Fruit fly (Drosophila melanogaster) whole organism, embryonic: ENCODE measurements around the gene CG18262.

ENCODE experiments used
- B-H2 ChIP-seq: fragments of 200-800 bp; sonication (Bioruptor generic); optimal IDR thresholded peaks from 2 replicates; lab custom pipeline; 2018; ENCODE audit warnings: missing biosample characterization, mild to moderate bottlenecking, missing genetic modification characterization
- CG11093 ChIP-seq: fragments of 200-800 bp; sonication (Bioruptor generic); IDR thresholded peaks from 3 replicates; pipeline ENCODE4 v1.3.6; 2022; ENCODE audit warnings: missing biosample characterization, missing genetic modification characterization
- CG12155 ChIP-seq: fragments of 200-800 bp; sonication (Bioruptor generic); optimal IDR thresholded peaks from 3 replicates; lab custom pipeline; 2016; ENCODE audit warnings: missing biosample characterization, missing genetic modification characterization
- CG12299 ChIP-seq: fragments of 200-800 bp; sonication (Bioruptor generic); optimal IDR thresholded peaks from 2 replicates; lab custom pipeline; 2018; ENCODE audit warnings: missing biosample characterization, mild to moderate bottlenecking, missing genetic modification characterization
- CG13424 ChIP-seq: fragments of 200-800 bp; sonication (Bioruptor generic); optimal IDR thresholded peaks from 2 replicates; lab custom pipeline; 2019; ENCODE audit warnings: missing biosample characterization, mild to moderate bottlenecking, missing genetic modification characterization, moderate library complexity
- CG13624 ChIP-seq: fragments of 200-800 bp; sonication (Bioruptor generic); optimal IDR thresholded peaks from 2 replicates; lab custom pipeline; 2016; ENCODE audit warnings: missing biosample characterization, missing genetic modification characterization
- CG14860 ChIP-seq: fragments of 200-800 bp; sonication (Bioruptor generic); IDR thresholded peaks from 3 replicates; pipeline ENCODE4 v1.3.6; 2022; ENCODE audit warnings: missing biosample characterization, missing genetic modification characterization; ENCODE audit not compliant: partially characterized antibody
- CG15073 ChIP-seq: fragments of 200-800 bp; sonication (Bioruptor generic); optimal IDR thresholded peaks from 2 replicates; lab custom pipeline; 2016; ENCODE audit warnings: missing biosample characterization, missing genetic modification characterization
- CG30431 ChIP-seq: fragments of 200-800 bp; sonication (Bioruptor generic); optimal IDR thresholded peaks from 2 replicates; lab custom pipeline; 2017; ENCODE audit warnings: missing biosample characterization, missing genetic modification characterization
- CG31441 ChIP-seq: fragments of 200-800 bp; sonication (Bioruptor generic); IDR thresholded peaks from 2 replicates; pipeline ENCODE4 v1.3.6; 2022; ENCODE audit warnings: missing biosample characterization, missing genetic modification characterization
- CG3726 ChIP-seq: fragments of 200-800 bp; sonication (Bioruptor generic); IDR thresholded peaks from 3 replicates; pipeline ENCODE4, ENCODE4 v1.3.6; 2022; ENCODE audit warnings: missing biosample characterization, missing genetic modification characterization
- CG3838 ChIP-seq: fragments of 200-800 bp; sonication (Bioruptor generic); optimal IDR thresholded peaks from 3 replicates; lab custom pipeline; 2016; ENCODE audit warnings: missing biosample characterization, missing genetic modification characterization
- CG3847 ChIP-seq: fragments of 200-800 bp; sonication (Bioruptor generic); IDR thresholded peaks from 2 replicates; pipeline ENCODE4 v1.3.6; 2022; ENCODE audit warnings: missing biosample characterization, missing genetic modification characterization
- CG5953 ChIP-seq: fragments of 200-800 bp; sonication (Bioruptor generic); IDR thresholded peaks from 2 replicates; pipeline ENCODE4 v1.3.6; 2022; ENCODE audit warnings: missing biosample characterization, missing genetic modification characterization
- CG7839 ChIP-seq: fragments of 200-800 bp; sonication (Bioruptor generic); optimal IDR thresholded peaks from 3 replicates; lab custom pipeline; 2018; ENCODE audit warnings: missing biosample characterization, mild to moderate bottlenecking, missing genetic modification characterization, moderate library complexity
- CG9215 ChIP-seq: fragments of 200-800 bp; sonication (Bioruptor generic); IDR thresholded peaks from 2 replicates; pipeline ENCODE4 v1.3.6; 2022; ENCODE audit warnings: missing biosample characterization, missing genetic modification characterization
- Camta ChIP-seq: fragments of 200-800 bp; sonication (Bioruptor generic); optimal IDR thresholded peaks from 2 replicates; lab custom pipeline; 2016; ENCODE audit warnings: missing biosample characterization, missing genetic modification characterization
- D19A ChIP-seq: fragments of 200-800 bp; optimal IDR thresholded peaks from 3 replicates; lab custom pipeline; 2019; ENCODE audit warnings: missing biosample characterization, mild to moderate bottlenecking, missing genetic modification characterization, moderate library complexity
- Dad ChIP-seq: fragments of 200-800 bp; sonication (Bioruptor generic); optimal IDR thresholded peaks from 3 replicates; lab custom pipeline; 2016; ENCODE audit warnings: missing biosample characterization, missing genetic modification characterization
- Dek ChIP-seq: fragments of 200-800 bp; sonication (Bioruptor generic); optimal IDR thresholded peaks from 3 replicates; lab custom pipeline; 2019; ENCODE audit warnings: missing biosample characterization, mild to moderate bottlenecking, missing genetic modification characterization, moderate library complexity
- Fer3 ChIP-seq: fragments of 200-800 bp; sonication (Bioruptor generic); optimal IDR thresholded peaks from 2 replicates; lab custom pipeline; 2018; ENCODE audit warnings: missing biosample characterization, mild to moderate bottlenecking, missing genetic modification characterization, moderate library complexity
- HLHmδ ChIP-seq: fragments of 200-800 bp; sonication (Bioruptor generic); optimal IDR thresholded peaks from 2 replicates; lab custom pipeline; 2018; ENCODE audit warnings: missing biosample characterization, mild to moderate bottlenecking, missing genetic modification characterization, moderate library complexity
- Hand ChIP-seq: fragments of 200-800 bp; sonication (Bioruptor generic); optimal IDR thresholded peaks from 2 replicates; lab custom pipeline; 2017; ENCODE audit warnings: mild to moderate bottlenecking, missing biosample characterization, missing genetic modification reagents, missing genetic modification characterization
- HmgD ChIP-seq: fragments of 200-800 bp; sonication (Bioruptor generic); optimal IDR thresholded peaks from 3 replicates; lab custom pipeline; 2016; ENCODE audit warnings: missing biosample characterization, missing genetic modification characterization
- Hr3 ChIP-seq: fragments of 200-800 bp; sonication (Bioruptor generic); optimal IDR thresholded peaks from 3 replicates; lab custom pipeline; 2016; ENCODE audit warnings: missing biosample characterization, missing genetic modification characterization
- Hr78 ChIP-seq, 2 experiments: fragments of 200-800 bp in 1 of 2; fragments of >200 bp in 1 of 2; sonication (Bioruptor generic) in 1 of 2; optimal IDR thresholded peaks; 2 replicates each; lab custom pipeline; 2017 to 2019; ENCODE audit warnings: missing biosample characterization in 2 of 2, missing genetic modification characterization in 2 of 2, mild to moderate bottlenecking in 1 of 2, moderate library complexity in 1 of 2
- Nf-YB ChIP-seq: fragments of 200-800 bp; sonication (Bioruptor generic); optimal IDR thresholded peaks from 3 replicates; lab custom pipeline; 2019; ENCODE audit warnings: missing biosample characterization, mild to moderate bottlenecking, missing genetic modification characterization, moderate library complexity
- Pdp1 ChIP-seq, 2 experiments: fragments of 200-800 bp; sonication (Bioruptor generic); optimal IDR thresholded peaks; 3 replicates each; lab custom pipeline; 2016; ENCODE audit warnings: missing biosample characterization in 2 of 2, missing genetic modification characterization in 2 of 2, mild to moderate bottlenecking in 1 of 2, moderate library complexity in 1 of 2
- Sox100B ChIP-seq: fragments of 200-800 bp; sonication (Bioruptor generic); optimal IDR thresholded peaks from 3 replicates; lab custom pipeline; 2018; ENCODE audit warnings: missing biosample characterization, mild to moderate bottlenecking, missing genetic modification characterization
- Sry-β ChIP-seq: fragments of 200-800 bp; sonication (Bioruptor generic); optimal IDR thresholded peaks from 2 replicates; lab custom pipeline; 2018; ENCODE audit warnings: missing biosample characterization, mild to moderate bottlenecking, missing genetic modification characterization, moderate library complexity
- Taf1 ChIP-seq: fragments of 200-800 bp; sonication (Bioruptor generic); IDR thresholded peaks from 2 replicates; pipeline ENCODE4 v1.3.6; 2022; ENCODE audit warnings: missing biosample characterization, missing genetic modification characterization
- YL-1 ChIP-seq: fragments of 200-800 bp; sonication (Bioruptor generic); optimal IDR thresholded peaks from 3 replicates; lab custom pipeline; 2017; ENCODE audit warnings: missing biosample characterization, mild to moderate bottlenecking, missing genetic modification characterization
- ac ChIP-seq: fragments of 200-800 bp; sonication (Bioruptor generic); optimal IDR thresholded peaks from 3 replicates; lab custom pipeline; 2017; ENCODE audit warnings: missing biosample characterization, mild to moderate bottlenecking, missing genetic modification characterization
- az2 ChIP-seq: fragments of 200-800 bp; sonication (Bioruptor generic); optimal IDR thresholded peaks from 3 replicates; lab custom pipeline; 2016; ENCODE audit warnings: missing biosample characterization, missing genetic modification characterization
- bsh ChIP-seq, 2 experiments: fragments of 200-800 bp; sonication (Bioruptor generic); optimal IDR thresholded peaks; 2 replicates each; lab custom pipeline; 2017 to 2018; ENCODE audit warnings: mild to moderate bottlenecking in 2 of 2, missing biosample characterization in 2 of 2, missing genetic modification characterization in 2 of 2, moderate library complexity in 1 of 2
- emc ChIP-seq: fragments of 200-800 bp; sonication (Bioruptor generic); optimal IDR thresholded peaks from 2 replicates; lab custom pipeline; 2016; ENCODE audit warnings: missing biosample characterization, missing genetic modification characterization
- eve ChIP-seq, 2 experiments: fragments of >200 bp; optimal IDR thresholded peaks; 2 replicates each; lab custom pipeline; 2017; ENCODE audit warnings: missing biosample characterization in 2 of 2, missing genetic modification characterization in 2 of 2
- insv ChIP-seq, 2 experiments: fragments of 200-800 bp; sonication (Bioruptor generic); optimal IDR thresholded peaks; 3 replicates each; lab custom pipeline; 2016 to 2018; ENCODE audit warnings: missing biosample characterization in 2 of 2, missing genetic modification characterization in 2 of 2
- lola ChIP-seq, 3 experiments: fragments of >200 bp in 2 of 3; fragments of 200-800 bp in 1 of 3; sonication (Bioruptor generic) in 1 of 3; optimal IDR thresholded peaks; 2 replicates each; lab custom pipeline; 2017 to 2019; ENCODE audit warnings: missing biosample characterization in 3 of 3, missing genetic modification characterization in 3 of 3, mild to moderate bottlenecking in 1 of 3, moderate library complexity in 1 of 3
- nerfin-2 ChIP-seq: fragments of 200-800 bp; sonication (Bioruptor generic); IDR thresholded peaks from 2 replicates; pipeline ENCODE4 v1.3.6; 2022; ENCODE audit warnings: missing biosample characterization, missing genetic modification characterization; ENCODE audit not compliant: partially characterized antibody
- pfk ChIP-seq: fragments of 200-800 bp; sonication (Bioruptor generic); optimal IDR thresholded peaks from 2 replicates; lab custom pipeline; 2018; ENCODE audit warnings: missing biosample characterization, mild to moderate bottlenecking, missing genetic modification characterization, moderate library complexity
- pnt ChIP-seq: fragments of 200-800 bp; sonication (Bioruptor generic); optimal IDR thresholded peaks from 3 replicates; lab custom pipeline; 2016; ENCODE audit warnings: missing biosample characterization, missing genetic modification characterization
- sc ChIP-seq, 3 experiments: fragments of >200 bp in 2 of 3; fragments of 200-800 bp in 1 of 3; sonication (Bioruptor generic) in 1 of 3; optimal IDR thresholded peaks; 2 replicates in 2 of 3; 3 replicates in 1 of 3; lab custom pipeline; 2017; ENCODE audit warnings: mild to moderate bottlenecking in 1 of 3, missing biosample characterization in 1 of 3, missing genetic modification characterization in 1 of 3, missing genetic modification reagents in 1 of 3
- sisA ChIP-seq: fragments of 200-800 bp; sonication (Bioruptor generic); IDR thresholded peaks from 2 replicates; pipeline ENCODE4 v1.3.6; 2022; ENCODE audit warnings: missing biosample characterization, missing genetic modification characterization
- so ChIP-seq: fragments of 200-800 bp; sonication (Bioruptor generic); IDR thresholded peaks from 3 replicates; pipeline ENCODE4 v1.3.6; 2022; ENCODE audit warnings: missing biosample characterization, missing genetic modification characterization
- unc-4 ChIP-seq: fragments of 200-800 bp; sonication (Bioruptor generic); IDR thresholded peaks from 2 replicates; pipeline ENCODE4 v1.3.6; 2022; ENCODE audit warnings: missing biosample characterization, missing genetic modification characterization; ENCODE audit not compliant: partially characterized antibody
- vnd ChIP-seq: fragments of 200-800 bp; sonication (Bioruptor generic); IDR thresholded peaks from 3 replicates; pipeline ENCODE4 v1.3.6; 2022; ENCODE audit warnings: missing biosample characterization, missing genetic modification characterization; ENCODE audit not compliant: partially characterized antibody
- wek ChIP-seq: fragments of 200-800 bp; sonication (Bioruptor generic); optimal IDR thresholded peaks from 3 replicates; lab custom pipeline; 2018; ENCODE audit warnings: missing biosample characterization, mild to moderate bottlenecking, missing genetic modification characterization, moderate library complexity

Gene CG18262

dm6 chrX:8178165-8178955 lies 25.6 kb downstream of the CG18262 start, which contains the start of gene sdt (continued):
- TF ChIP-seq CG9215 (GFP tag; lab: Robert Waterston, UW) (no peak), CG31441 (GFP tag; lab: Robert Waterston, UW) (no peak; the same call in 1 of the 2 replicates), CG14860 (GFP tag; lab: Robert Waterston, UW) (no peak), Dek (tag; lab: Kevin White, UChicago) (no peak), CG13424 (peak; percentile 9), az2 (GFP tag; lab: Kevin White, UChicago) (no peak), ac (GFP tag; lab: Kevin White, UChicago) (no peak), HLHmδ (no peak), CG11093 (GFP tag; lab: Robert Waterston, UW) (no peak), Taf1 (GFP tag; lab: Robert Waterston, UW) (no peak), sisA (GFP tag; lab: Robert Waterston, UW) (no peak), CG3847 (GFP tag; lab: Robert Waterston, UW) (no peak), CG3838 (GFP tag; lab: Kevin White, UChicago) (no peak), lola (GFP tag; optimal IDR thresholded peaks at IDR 0.05; lab: Kevin White, UChicago) (no peak), eve (GFP tag; optimal IDR thresholded peaks at IDR 0.05; lab: Kevin White, UChicago) (no peak), Sox100B (GFP tag; lab: Kevin White, UChicago) (no peak), CG7839 (peak; percentile 61), Nf-YB (GFP tag; lab: Kevin White, UChicago) (no peak), Hr78 (GFP tag; optimal IDR thresholded peaks at IDR 0.05; lab: Kevin White, UChicago) (no peak), sc (optimal IDR thresholded peaks at IDR 0.05; lab: Kevin White, UChicago) (no peak), sc (GFP tag; optimal IDR thresholded peaks at IDR 0.05; lab: Kevin White, UChicago) (no peak), pnt (GFP tag; lab: Kevin White, UChicago) (no peak), D19A (tag; lab: Kevin White, UChicago) (no peak), pfk (GFP tag; lab: Kevin White, UChicago) (no peak), B-H2 (GFP tag; lab: Kevin White, UChicago) (no peak), bsh (GFP tag; optimal IDR thresholded peaks at IDR 0.05; lab: Kevin White, UChicago) (no peak), wek (GFP tag; lab: Kevin White, UChicago) (no peak), so (no peak), emc (GFP tag; lab: Kevin White, UChicago) (no peak), nerfin-2 (GFP tag; lab: Robert Waterston, UW) (no peak), Sry-β (no peak), Hand (GFP tag; lab: Kevin White, UChicago) (peak; percentile 9), CG30431 (no peak), CG12155 (GFP tag; lab: Kevin White, UChicago) (no peak), CG13624 (GFP tag; lab: Kevin White, UChicago) (peak; percentile 13), YL-1 (GFP tag; lab: Kevin White, UChicago) (no peak), Dad (GFP tag; lab: Kevin White, UChicago) (no peak), CG12299 (tag; lab: Kevin White, UChicago) (no peak), Camta (no peak), vnd (GFP tag; lab: Robert Waterston, UW) (no peak), CG15073 (no peak), CG5953 (GFP tag; lab: Robert Waterston, UW) (no peak), insv (GFP tag; optimal IDR thresholded peaks at IDR 0.05; lab: Kevin White, UChicago) (no peak), Fer3 (no peak), HmgD (GFP tag; lab: Kevin White, UChicago) (no peak), unc-4 (GFP tag; lab: Robert Waterston, UW) (no peak), Pdp1 (GFP tag; optimal IDR thresholded peaks at IDR 0.05; lab: Kevin White, UChicago) (no peak), CG3726 (GFP tag; lab: Robert Waterston, UW) (no peak), Hr3 (GFP tag; lab: Kevin White, UChicago) (no peak)
